Worm (Caenorhabditis elegans) whole organism, L1 larva: Measurements from ENCODE around the gene calf-1.

Source experiments
- C04F5.9 ChIP-seq: sonication (generic microtip); optimal IDR thresholded peaks from 2 replicates; lab custom pipeline; 2016; ENCODE audit warnings: missing genetic modification characterization, missing compliant biosample characterization
- C16A3.4 ChIP-seq: fragments of 150-350 bp; optimal IDR thresholded peaks from 2 replicates; lab custom pipeline; 2014; ENCODE audit warnings: missing biosample characterization, missing genetic modification characterization
- Y116A8C.19 ChIP-seq: sonication (generic microtip); optimal IDR thresholded peaks from 2 replicates; lab custom pipeline; 2016; ENCODE audit warnings: missing compliant biosample characterization, missing genetic modification characterization, borderline replicate concordance
- aha-1 ChIP-seq: fragments of 150-350 bp; optimal IDR thresholded peaks from 2 replicates; lab custom pipeline; 2014; ENCODE audit warnings: missing biosample characterization, missing genetic modification characterization
- alr-1 ChIP-seq: fragments of 200-800 bp; sonication (Bioruptor generic); optimal IDR thresholded peaks from 2 replicates; lab custom pipeline; 2018; ENCODE audit warnings: borderline replicate concordance, mild to moderate bottlenecking, missing genetic modification characterization, missing compliant biosample characterization
- aly-2 ChIP-seq: fragments of 150-350 bp; optimal IDR thresholded peaks from 2 replicates; lab custom pipeline; 2014; ENCODE audit warnings: missing biosample characterization, missing genetic modification characterization
- blmp-1 ChIP-seq: fragments of 150-350 bp; optimal IDR thresholded peaks from 2 replicates; lab custom pipeline; 2014; ENCODE audit warnings: missing biosample characterization, missing genetic modification characterization
- ceh-82 ChIP-seq, 3 experiments: fragments of 150-350 bp in 1 of 3; sonication (generic microtip) in 2 of 3; optimal IDR thresholded peaks; 2 replicates each; lab custom pipeline; 2014 to 2017; ENCODE audit warnings: missing biosample characterization in 3 of 3, missing genetic modification characterization in 3 of 3
- ces-1 ChIP-seq: fragments of 150-350 bp; optimal IDR thresholded peaks from 2 replicates; lab custom pipeline; 2014; ENCODE audit warnings: missing biosample characterization, missing genetic modification reagents, missing genetic modification characterization
- dpl-1 ChIP-seq, 3 experiments: fragments of 150-350 bp in 2 of 3; sonication (generic microtip) in 1 of 3; optimal IDR thresholded peaks; 2 replicates each; lab custom pipeline; 2014 to 2017; ENCODE audit warnings: missing biosample characterization in 3 of 3, missing genetic modification characterization in 3 of 3, missing genetic modification reagents in 3 of 3
- dsc-1 ChIP-seq: sonication (generic microtip); optimal IDR thresholded peaks from 2 replicates; lab custom pipeline; 2016; ENCODE audit warnings: mild to moderate bottlenecking, missing genetic modification characterization, missing compliant biosample characterization
- egl-13 ChIP-seq: sonication (generic microtip); optimal IDR thresholded peaks from 2 replicates; lab custom pipeline; 2016; ENCODE audit warnings: missing genotype, missing genetic modification reagents, missing genetic modification characterization, missing compliant biosample characterization
- egl-27 ChIP-seq, 2 experiments: fragments of 150-350 bp in 1 of 2; sonication (generic microtip); optimal IDR thresholded peaks; 3 replicates each; lab custom pipeline; 2017 to 2018; ENCODE audit warnings: missing biosample characterization in 2 of 2, missing genetic modification characterization in 2 of 2, missing genetic modification reagents in 2 of 2
- elt-3 ChIP-seq, 6 experiments: fragments of 150-350 bp in 1 of 6; sonication (generic microtip); optimal IDR thresholded peaks; 2 replicates each; lab custom pipeline; 2017 to 2018; ENCODE audit warnings: missing biosample characterization in 6 of 6, missing genetic modification characterization in 6 of 6, inconsistent platforms in 1 of 6
- ets-5 ChIP-seq: fragments of 200-800 bp; sonication (Bioruptor generic); IDR thresholded peaks from 2 replicates; pipeline ENCODE4 v1.3.6; 2022; ENCODE audit warnings: missing genetic modification characterization, missing compliant biosample characterization
- fkh-10 ChIP-seq: sonication (generic microtip); optimal IDR thresholded peaks from 2 replicates; lab custom pipeline; 2017; ENCODE audit warnings: missing biosample characterization, missing genetic modification reagents, missing genetic modification characterization
- fkh-8 ChIP-seq: sonication (generic microtip); optimal IDR thresholded peaks from 2 replicates; lab custom pipeline; 2016; ENCODE audit warnings: mild to moderate bottlenecking, missing genetic modification characterization, missing compliant biosample characterization
- fos-1 ChIP-seq: fragments of 150-350 bp; optimal IDR thresholded peaks from 2 replicates; lab custom pipeline; 2014; ENCODE audit warnings: missing biosample characterization, missing genetic modification characterization
- hlh-17 ChIP-seq: fragments of 200-800 bp; sonication (Bioruptor generic); optimal IDR thresholded peaks from 2 replicates; lab custom pipeline; 2018; ENCODE audit warnings: missing genetic modification characterization, mild to moderate bottlenecking, missing compliant biosample characterization, moderate library complexity, borderline replicate concordance
- hpl-2 ChIP-seq: fragments of 150-350 bp; optimal IDR thresholded peaks from 2 replicates; lab custom pipeline; 2014; ENCODE audit warnings: missing biosample characterization, missing genetic modification reagents, missing genetic modification characterization
- jun-1 ChIP-seq: fragments of 150-350 bp; optimal IDR thresholded peaks from 2 replicates; lab custom pipeline; 2014; ENCODE audit warnings: missing biosample characterization, missing genetic modification reagents, missing genetic modification characterization
- lin-13 ChIP-seq: fragments of 150-350 bp; optimal IDR thresholded peaks from 2 replicates; lab custom pipeline; 2014; ENCODE audit warnings: missing biosample characterization, missing genetic modification reagents, missing genetic modification characterization
- lin-35 ChIP-seq, 2 experiments: fragments of 150-350 bp; optimal IDR thresholded peaks; 2 replicates each; lab custom pipeline; 2014; ENCODE audit warnings: missing biosample characterization in 2 of 2, missing genetic modification characterization in 2 of 2, missing genetic modification reagents in 2 of 2
- lin-39 ChIP-seq: fragments of 150-350 bp; optimal IDR thresholded peaks from 2 replicates; lab custom pipeline; 2014; ENCODE audit warnings: missing biosample characterization, missing genetic modification reagents, missing genetic modification characterization
- lir-3 ChIP-seq: sonication (generic microtip); optimal IDR thresholded peaks from 2 replicates; lab custom pipeline; 2016; ENCODE audit warnings: mild to moderate bottlenecking, missing genetic modification characterization, moderate library complexity, missing compliant biosample characterization; ENCODE audit not compliant: poor library complexity
- lsy-2 ChIP-seq, 2 experiments: fragments of 150-350 bp; optimal IDR thresholded peaks; 2 replicates each; lab custom pipeline; 2014; ENCODE audit warnings: missing biosample characterization in 2 of 2, missing genetic modification characterization in 2 of 2
- mdl-1 ChIP-seq, 2 experiments: fragments of 150-350 bp; optimal IDR thresholded peaks; 2 replicates each; lab custom pipeline; 2014 to 2017; ENCODE audit warnings: missing biosample characterization in 2 of 2, missing genetic modification characterization in 2 of 2, inconsistent platforms in 1 of 2
- mep-1 ChIP-seq: fragments of 150-350 bp; optimal IDR thresholded peaks from 2 replicates; lab custom pipeline; 2014; ENCODE audit warnings: missing biosample characterization, missing genetic modification characterization
- nhr-11 ChIP-seq: fragments of 150-350 bp; optimal IDR thresholded peaks from 2 replicates; lab custom pipeline; 2014; ENCODE audit warnings: missing biosample characterization, missing genetic modification characterization
- nhr-12 ChIP-seq: sonication (generic microtip); optimal IDR thresholded peaks from 2 replicates; lab custom pipeline; 2017; ENCODE audit warnings: missing biosample characterization, missing genetic modification characterization
- nhr-19 ChIP-seq: fragments of 200-800 bp; sonication (Bioruptor generic); conservative IDR thresholded peaks from 2 replicates; pipeline ENCODE4 v1.3.6; 2022; ENCODE audit warnings: missing genetic modification characterization, missing compliant biosample characterization
- nhr-237 ChIP-seq: fragments of 150-350 bp; optimal IDR thresholded peaks from 2 replicates; lab custom pipeline; 2014; ENCODE audit warnings: missing biosample characterization, missing genetic modification characterization
- nhr-47 ChIP-seq: sonication (generic microtip); optimal IDR thresholded peaks from 2 replicates; lab custom pipeline; 2016; ENCODE audit warnings: mild to moderate bottlenecking, missing genetic modification characterization, moderate library complexity, missing compliant biosample characterization
- nhr-71 ChIP-seq: sonication (generic microtip); optimal IDR thresholded peaks from 2 replicates; lab custom pipeline; 2016; ENCODE audit warnings: mild to moderate bottlenecking, missing genetic modification characterization, moderate library complexity, missing compliant biosample characterization
- nhr-76 ChIP-seq: sonication (generic microtip); optimal IDR thresholded peaks from 2 replicates; lab custom pipeline; 2017; ENCODE audit warnings: missing biosample characterization, missing genetic modification characterization
- nhr-77 ChIP-seq: fragments of 150-350 bp; optimal IDR thresholded peaks from 2 replicates; lab custom pipeline; 2014; ENCODE audit warnings: missing biosample characterization, missing genetic modification characterization
- nhr-85 ChIP-seq: sonication (generic microtip); peaks from one replicate; lab custom pipeline; 2016; ENCODE audit warnings: missing genetic modification characterization, inconsistent platforms, missing compliant biosample characterization
- pag-3 ChIP-seq: sonication (generic microtip); optimal IDR thresholded peaks from 2 replicates; lab custom pipeline; 2017; ENCODE audit warnings: missing genetic modification characterization, mild to moderate bottlenecking, missing compliant biosample characterization, antibody characterized with exemption, borderline replicate concordance; ENCODE audit not compliant: insufficient read depth
- snu-23 ChIP-seq: sonication (generic microtip); optimal IDR thresholded peaks from 2 replicates; lab custom pipeline; 2016; ENCODE audit warnings: missing genetic modification characterization, missing compliant biosample characterization
- sox-4 ChIP-seq: sonication (generic microtip); optimal IDR thresholded peaks from 2 replicates; lab custom pipeline; 2016; ENCODE audit warnings: missing genetic modification characterization, missing compliant biosample characterization
- sptf-1 ChIP-seq: fragments of 150-350 bp; optimal IDR thresholded peaks from 2 replicates; lab custom pipeline; 2014; ENCODE audit warnings: missing biosample characterization, missing genetic modification characterization
- swsn-7 ChIP-seq: sonication (generic microtip); optimal IDR thresholded peaks from 2 replicates; lab custom pipeline; 2016; ENCODE audit warnings: missing genetic modification characterization, missing compliant biosample characterization
- unc-62 ChIP-seq: fragments of 150-350 bp; optimal IDR thresholded peaks from 2 replicates; lab custom pipeline; 2014; ENCODE audit warnings: missing biosample characterization, missing genetic modification reagents, missing genetic modification characterization
- unc-98 ChIP-seq: fragments of 200-800 bp; sonication (Bioruptor generic); IDR thresholded peaks from 2 replicates; pipeline ENCODE4 v1.3.6; 2022; ENCODE audit warnings: missing genetic modification characterization, missing compliant biosample characterization
- xbp-1 ChIP-seq: sonication (generic microtip); optimal IDR thresholded peaks from 2 replicates; lab custom pipeline; 2016; ENCODE audit warnings: missing genetic modification characterization, missing compliant biosample characterization

The calf-1 gene

DNA sequence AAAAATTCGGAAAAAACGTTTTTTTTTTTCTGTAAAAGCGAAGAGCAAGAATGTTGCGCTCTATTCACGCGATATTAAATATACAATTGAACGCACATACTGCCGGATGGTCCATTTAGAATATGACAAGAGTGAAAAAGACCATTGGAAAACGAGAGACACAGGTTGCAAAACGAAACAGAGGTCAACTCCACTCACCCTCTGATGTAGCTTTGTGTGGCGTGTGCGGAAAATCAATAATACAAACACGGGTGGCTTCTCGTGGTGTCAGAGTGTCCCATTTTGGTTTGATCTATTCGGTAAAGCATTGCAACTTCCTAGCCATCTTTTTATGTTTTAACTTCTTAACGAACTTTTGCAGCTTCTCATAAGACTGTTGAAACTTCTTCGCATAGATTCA lies 14.1 kb downstream of the calf-1 start:
- TF ChIP-seq elt-3 (tag; optimal IDR thresholded peaks at IDR 0.05; lab: Kevin White, UChicago) (no peak), jun-1 (tag; lab: Kevin White, UChicago) (no peak), nhr-77 (tag; lab: Kevin White, UChicago) (no peak), nhr-11 (no peak), nhr-12 (no peak), nhr-19 (GFP tag; lab: Robert Waterston, UW) (no peak), aha-1 (tag; lab: Kevin White, UChicago) (no peak), unc-98 (GFP tag; lab: Robert Waterston, UW) (no peak), Y116A8C.19 (tag; lab: Kevin White, UChicago) (no peak), lsy-2 (tag; optimal IDR thresholded peaks at IDR 0.05; lab: Kevin White, UChicago) (no peak), ces-1 (GFP tag; lab: Kevin White, UChicago) (no peak), lin-13 (GFP tag; lab: Kevin White, UChicago) (no peak), dsc-1 (tag; lab: Kevin White, UChicago) (no peak), sox-4 (no peak), fkh-8 (no peak), pag-3 (tag; lab: Kevin White, UChicago) (no peak), fkh-10 (no peak), lir-3 (tag; lab: Kevin White, UChicago) (no peak), nhr-85 (tag; lab: Kevin White, UChicago) (no peak), egl-27 (tag; optimal IDR thresholded peaks at IDR 0.05; lab: Kevin White, UChicago) (no peak)

DNA sequence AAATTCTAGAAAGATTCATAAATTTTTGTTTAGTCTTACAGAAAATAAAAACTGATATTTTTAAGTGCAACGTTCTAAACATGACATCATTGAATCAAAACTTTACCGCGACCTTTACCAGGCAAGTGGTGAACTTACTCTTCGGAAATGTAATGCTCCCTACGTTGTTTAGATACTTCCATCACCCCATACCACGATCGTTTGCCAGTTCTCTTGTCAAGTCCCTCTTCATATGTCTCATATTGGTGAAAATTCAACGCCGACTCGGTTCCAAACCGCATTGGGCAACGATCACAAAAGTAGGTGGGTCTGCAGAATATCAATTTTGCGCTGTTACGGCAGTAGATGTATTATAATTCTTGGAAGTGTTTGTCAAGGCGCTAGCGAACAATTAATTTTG lies 18.1 kb downstream of the calf-1 start, which contains the start of gene B0250.18:
Gene B0250.18 (minus strand): TSS at position 101 of the 400 bp plus-strand sequence.
- TF ChIP-seq egl-13 (no peak), blmp-1 (tag; lab: Kevin White, UChicago) (no peak), nhr-77 (tag; lab: Kevin White, UChicago) (no peak), hpl-2 (GFP tag; lab: Kevin White, UChicago) (no peak), nhr-19 (GFP tag; lab: Robert Waterston, UW) (no peak), fos-1 (no peak), ces-1 (GFP tag; lab: Kevin White, UChicago) (no peak), unc-62 (GFP tag; lab: Kevin White, UChicago) (no peak), fkh-8 (no peak), dsc-1 (tag; lab: Kevin White, UChicago) (no peak), sptf-1 (no peak), aly-2 (tag; lab: Kevin White, UChicago) (no peak), nhr-237 (tag; lab: Kevin White, UChicago) (no peak), mdl-1 (tag; optimal IDR thresholded peaks at IDR 0.05; lab: Kevin White, UChicago) (no peak), elt-3 (tag; optimal IDR thresholded peaks at IDR 0.05; lab: Kevin White, UChicago) (no peak), nhr-71 (no peak), xbp-1 (tag; lab: Kevin White, UChicago) (no peak), lin-35 (GFP tag; optimal IDR thresholded peaks at IDR 0.05; lab: Kevin White, UChicago) (no peak), egl-27 (tag; optimal IDR thresholded peaks at IDR 0.05; lab: Kevin White, UChicago) (no peak)

DNA sequence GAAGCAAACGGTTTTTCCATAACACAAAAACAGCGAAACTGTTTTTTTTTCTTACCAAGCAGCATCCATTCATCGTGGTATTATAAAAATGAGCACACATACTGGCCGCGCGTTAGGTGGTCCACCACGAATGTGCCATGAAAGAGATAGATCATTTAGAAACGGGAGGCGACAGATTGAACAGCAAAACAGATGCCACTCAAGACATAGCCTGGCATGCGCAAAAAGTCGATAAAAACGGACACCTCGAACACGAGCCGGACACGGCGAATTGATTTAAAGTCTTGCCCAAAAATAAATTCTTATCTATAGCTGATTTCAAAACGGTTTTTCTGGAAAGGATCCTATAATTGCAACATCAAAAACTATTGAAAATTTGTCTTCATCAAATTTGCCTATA lies 21.7 kb downstream of the calf-1 start:
- TF ChIP-seq dsc-1 (tag; lab: Kevin White, UChicago): peak; percentile 44
- TF ChIP-seq lin-39: no peak
- no peak for TF ChIP-seq fos-1
- TF ChIP-seq C04F5.9 (tag; lab: Kevin White, UChicago): no peak
- TF ChIP-seq C16A3.4: no peak
- no peak for TF ChIP-seq nhr-12
- TF ChIP-seq ceh-82 (tag; optimal IDR thresholded peaks at IDR 0.05; lab: Kevin White, UChicago): peak in 1 of 3 experiments; percentile 8
- TF ChIP-seq pag-3 (tag; lab: Kevin White, UChicago): peak; percentile 10
- TF ChIP-seq, all 84 proteins: peak for 3

DNA sequence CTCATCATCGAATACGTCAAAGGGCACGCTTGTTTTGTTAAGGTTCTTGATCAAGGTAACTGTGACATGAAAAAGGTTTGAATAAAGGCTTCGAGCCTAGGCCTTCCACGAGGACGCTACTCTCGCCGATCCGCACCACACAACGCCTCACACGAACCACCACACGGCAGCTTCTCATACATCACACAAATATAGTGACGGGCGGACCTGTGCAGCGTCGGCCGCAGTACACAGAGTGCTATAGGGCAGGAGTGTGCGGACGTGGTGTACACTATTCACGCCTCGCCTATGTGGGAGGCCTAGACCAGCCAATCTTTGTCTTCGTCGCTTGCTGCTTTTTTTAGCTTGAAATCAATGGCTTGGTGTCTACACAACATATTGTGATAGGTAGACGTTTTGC lies 23.3 kb downstream of the calf-1 start:
- no peak for TF ChIP-seq nhr-76 (tag; lab: Kevin White, UChicago)
- TF ChIP-seq lsy-2 (tag; optimal IDR thresholded peaks at IDR 0.05; lab: Kevin White, UChicago): peak in 1 of 2 experiments; percentile 3
- TF ChIP-seq nhr-237 (tag; lab: Kevin White, UChicago): no peak
- no peak for TF ChIP-seq dpl-1 (GFP tag; optimal IDR thresholded peaks at IDR 0.05; lab: Kevin White, UChicago)
- peak; percentile 54 for TF ChIP-seq dsc-1 (tag; lab: Kevin White, UChicago)
- TF ChIP-seq ceh-82 (tag; optimal IDR thresholded peaks at IDR 0.05; lab: Kevin White, UChicago): peak in 2 of 3 experiments; percentile 16 to 18
- TF ChIP-seq alr-1: no peak
- TF ChIP-seq fos-1: no peak
- TF ChIP-seq swsn-7: peak; percentile 59
- TF ChIP-seq hlh-17 (GFP tag; lab: Kevin White, UChicago): no peak
- peak; percentile 52 for TF ChIP-seq snu-23
- TF ChIP-seq nhr-47 (tag; lab: Kevin White, UChicago): peak; percentile 59
- TF ChIP-seq fkh-10: no peak
- no peak for TF ChIP-seq sptf-1
- no peak for TF ChIP-seq ets-5 (GFP tag; lab: Robert Waterston, UW)
- no peak for TF ChIP-seq sox-4
- TF ChIP-seq lin-39: peak; percentile 13
- no peak for TF ChIP-seq unc-98 (GFP tag; lab: Robert Waterston, UW)
- no peak for TF ChIP-seq mep-1
